Worm (Caenorhabditis elegans): ENCODE measurements around the gene cyp-13A12.

- TF ChIP-seq him-1 (tag; optimal IDR thresholded peaks at IDR 0.05) = no peak
- TF ChIP-seq W03F9.2 (tag; optimal IDR thresholded peaks at IDR 0.05) = no peak
Observed at ce11 chrIII:13029608-13030007, 5.3 kb downstream of the cyp-13A12 start, which contains the start of gene F14F7.4.

Data from whole organism, L4/young adult.